Worm (Caenorhabditis elegans): Measurements from ENCODE around the gene hse-5.
A peak's percentile ranks its signal among the peaks of the same experiment; 100 is the strongest.
"Not testable (repeated sequence)": the region's sequence is repeated elsewhere in the genome, so short reads cannot be mapped to it uniquely, and the experiment has no call there.

ce11 chrIII:4378600-4379293 is 33.6 kb downstream of the hse-5 start:
- not testable (repeated sequence) for TF ChIP-seq dpl-1 (GFP tag; optimal IDR thresholded peaks at IDR 0.05); aptf-2 (GFP tag; conservative IDR thresholded peaks at IDR 0.05); ama-1 (optimal IDR thresholded peaks at IDR 0.05); aptf-3 (GFP tag; IDR thresholded peaks at IDR 0.05); pha-4 (tag; optimal IDR thresholded peaks at IDR 0.05); ztf-6 (GFP tag; IDR thresholded peaks at IDR 0.05)
- TF ChIP-seq nhr-179 (tag; optimal IDR thresholded peaks at IDR 0.05): peak; percentile 13
- peak in 1 of 2 experiments; percentile 25 for TF ChIP-seq ama-1 (GFP tag; optimal IDR thresholded peaks at IDR 0.05)
- TF ChIP-seq lin-54 (GFP tag; optimal IDR thresholded peaks at IDR 0.05): peak; percentile 38
- TF ChIP-seq ztf-3 (GFP tag; optimal IDR thresholded peaks at IDR 0.05): peak; percentile 42
